Fruit fly (Drosophila melanogaster) whole organism, larva: ENCODE measurements around the gene CG15482.
"Not testable (repeated sequence)": the region's sequence is repeated elsewhere in the genome, so short reads cannot be mapped to it uniquely, and the experiment has no call there.

Experiments
- noc ChIP-seq: fragments of 200-800 bp; sonication (Bioruptor generic); optimal IDR thresholded peaks from 3 replicates; lab custom pipeline; 2019; ENCODE audit warnings: missing biosample characterization, mild to moderate bottlenecking, missing genetic modification characterization, moderate library complexity

Gene CG15482

dm6 chr2L:13211764-13212265, at the start of gene CG15482:
TSS of gene CG15482 (minus strand) at chr2L:13211814.
- TF ChIP-seq noc (tag; lab: Kevin White, UChicago) = not testable (repeated sequence)

DNA sequence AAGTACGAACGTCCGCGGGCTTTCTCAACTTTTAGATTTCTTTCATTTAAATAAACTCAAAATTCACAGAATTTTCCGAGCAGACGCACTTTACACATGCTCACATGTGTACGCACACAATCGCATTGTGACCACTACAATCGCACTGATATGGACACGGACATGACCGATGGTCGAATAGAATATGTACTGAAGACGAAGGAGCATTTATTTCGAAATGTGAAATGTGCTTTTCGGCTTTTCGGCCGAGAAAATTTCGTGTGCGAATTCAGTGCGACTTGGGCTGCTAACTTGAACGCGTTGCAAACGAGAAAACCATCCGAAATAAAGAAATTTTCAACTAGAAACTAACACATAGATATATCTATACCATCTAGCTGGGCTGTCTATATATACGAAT, 49.1 kb upstream of the CG15482 start, which contains the start of gene CG44085:
Gene CG44085, plus strand, starts transcription at position 269 of the 400 bp plus-strand sequence.
- TF ChIP-seq noc (tag; lab: Kevin White, UChicago) = no peak

dm6 chr2L:13259643-13260042, 48.0 kb upstream of the CG15482 start, which contains the start of gene CG31730:
TSS of gene CG31730 (minus strand) at chr2L:13259743.
- TF ChIP-seq noc (tag; lab: Kevin White, UChicago) = no peak

DNA sequence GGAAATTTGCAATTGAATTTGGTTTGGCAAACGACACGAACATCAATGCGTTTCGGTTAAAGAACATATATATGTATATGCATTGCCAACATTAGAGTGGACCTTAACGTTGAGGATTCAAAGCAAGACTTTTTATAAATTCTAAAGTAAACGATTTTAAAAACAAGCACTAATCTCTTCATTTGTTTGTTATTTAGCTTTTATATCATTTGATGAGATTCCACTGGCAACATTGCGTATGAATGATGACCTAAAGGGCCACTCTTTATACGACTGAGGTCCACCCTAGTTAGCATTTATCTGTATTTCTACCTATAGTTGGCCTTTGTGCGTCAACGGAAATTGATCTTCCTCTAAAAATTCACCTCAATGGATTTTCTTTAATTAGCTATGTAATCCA, 47.1 kb upstream of the CG15482 start:
- no peak for TF ChIP-seq noc (tag; lab: Kevin White, UChicago)

- TF ChIP-seq noc (tag; lab: Kevin White, UChicago) = no peak
Measured at dm6 chr2L:13257177-13257576, 45.6 kb upstream of the CG15482 start, which contains the start of gene Naa20B. TSS of gene Naa20B (plus strand) at chr2L:13257477.

dm6 chr2L:13251167-13251566, 39.6 kb upstream of the CG15482 start:
- no peak for TF ChIP-seq noc (tag; lab: Kevin White, UChicago)

DNA sequence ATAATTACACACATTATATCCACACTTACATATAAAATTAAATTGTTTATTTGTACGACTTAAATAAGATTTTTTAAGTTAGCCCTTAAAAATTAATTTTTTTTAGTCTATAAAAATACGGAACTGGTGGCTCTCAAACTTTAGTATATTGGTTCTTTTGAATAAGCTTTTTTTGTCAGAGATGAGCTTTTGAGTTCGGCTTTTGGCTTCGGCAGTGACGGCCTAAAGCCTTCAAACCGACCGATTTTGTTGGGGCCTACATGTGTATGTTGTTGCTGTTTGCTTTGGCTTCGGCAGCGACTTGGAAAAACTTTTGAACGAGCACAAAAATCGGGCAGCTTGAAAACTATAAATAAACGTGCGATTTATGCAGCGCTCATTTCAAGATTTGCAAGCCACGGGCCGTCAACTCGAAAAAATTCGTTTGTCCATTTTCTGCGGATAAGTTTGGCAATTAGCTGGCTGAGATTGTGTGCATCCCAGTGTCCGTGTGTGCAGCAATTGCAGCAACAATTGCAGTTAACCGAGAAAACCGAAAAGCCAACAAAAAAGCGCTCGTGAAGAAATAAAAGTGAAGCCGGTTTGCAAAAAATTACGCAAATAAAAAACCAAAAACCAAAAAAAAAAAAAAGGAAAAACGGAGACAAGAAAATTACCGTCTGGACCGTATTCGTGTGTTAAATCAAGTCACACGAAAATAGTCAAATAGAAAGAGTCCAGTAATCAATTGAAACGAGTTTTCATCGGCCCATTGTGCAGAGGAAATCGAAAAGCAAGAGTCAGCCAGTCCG, 34.4 kb upstream of the CG15482 start, which contains the start of gene CG16820:
Gene CG16820, plus strand, starts transcription at position 378 of the 791 bp plus-strand sequence.
- TF ChIP-seq noc (tag; lab: Kevin White, UChicago) = no peak

dm6 chr2L:13244759-13245308, 33.2 kb upstream of the CG15482 start:
- no peak for TF ChIP-seq noc (tag; lab: Kevin White, UChicago)

dm6 chr2L:13239689-13240088, 28.1 kb upstream of the CG15482 start, which contains the start of gene Jhbp13:
TSS of gene Jhbp13 (plus strand) at chr2L:13239989.
- TF ChIP-seq noc (tag; lab: Kevin White, UChicago) = no peak

DNA sequence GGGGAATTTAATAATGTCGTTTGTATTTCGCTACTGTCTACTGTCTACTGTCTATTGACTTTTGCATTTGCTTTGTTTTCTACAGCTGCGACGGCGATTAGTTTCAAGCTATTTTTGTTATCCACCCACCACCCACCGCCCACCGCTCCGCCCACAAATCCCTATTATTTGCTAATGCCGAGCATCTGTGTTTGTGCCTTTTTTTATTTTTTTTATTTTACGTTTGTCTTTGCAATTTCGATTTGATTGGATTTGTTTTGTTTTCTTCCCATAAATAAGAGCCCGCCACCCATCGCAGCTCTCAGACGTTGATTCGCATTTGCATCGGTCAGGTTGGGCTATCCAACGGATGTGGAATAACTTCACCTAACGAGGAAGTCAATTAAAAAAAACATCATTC, 24.6 kb upstream of the CG15482 start, which contains the start of gene Jhbp14:
Gene Jhbp14, plus strand, starts transcription at position 301 of the 400 bp plus-strand sequence.
- TF ChIP-seq noc (tag; lab: Kevin White, UChicago) = no peak

DNA sequence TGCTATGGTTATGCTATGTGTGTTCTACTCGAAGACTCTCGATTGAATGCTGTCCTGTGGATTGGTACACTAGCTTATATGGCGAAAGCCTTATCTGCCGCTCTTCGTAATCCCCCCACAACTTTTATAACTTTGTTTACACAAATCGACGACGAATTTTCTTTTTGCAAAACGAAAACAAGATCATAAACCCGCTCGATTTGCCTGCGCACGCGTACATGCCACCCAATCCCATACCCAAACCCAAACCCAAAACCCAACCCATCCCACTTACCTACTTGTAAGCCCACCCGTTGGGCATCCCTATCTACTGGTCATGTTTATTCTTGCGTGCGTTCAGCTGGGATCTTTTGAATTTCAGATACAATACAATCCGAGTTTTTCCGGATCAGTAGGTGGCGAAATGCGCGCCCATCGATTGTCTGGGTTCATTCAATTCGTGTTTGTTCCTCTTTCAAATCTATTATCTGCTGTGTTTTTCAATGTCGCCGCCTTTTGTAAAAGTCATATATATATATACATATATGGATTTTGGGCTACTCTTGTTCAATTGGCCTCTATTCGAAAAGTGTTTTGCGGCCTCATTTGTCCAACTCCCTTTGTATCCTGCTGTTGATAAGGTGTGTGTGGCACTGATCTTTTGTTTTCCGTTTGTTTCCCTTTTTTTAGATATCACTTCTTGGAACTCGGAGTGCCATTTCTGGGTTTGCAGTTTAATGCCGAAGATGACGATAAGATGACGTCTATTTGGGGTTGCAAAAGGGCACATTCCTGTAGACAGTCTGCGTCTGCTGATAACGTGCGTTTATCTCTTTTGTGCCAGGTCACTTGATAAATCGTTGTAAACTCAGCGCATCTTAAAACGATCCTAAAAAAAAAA, 23.2 kb upstream of the CG15482 start, which contains the start of gene Mabi:
Gene Mabi, minus strand, starts transcription at position 51 of the 880 bp plus-strand sequence.
- no peak for TF ChIP-seq noc (tag; lab: Kevin White, UChicago)

DNA sequence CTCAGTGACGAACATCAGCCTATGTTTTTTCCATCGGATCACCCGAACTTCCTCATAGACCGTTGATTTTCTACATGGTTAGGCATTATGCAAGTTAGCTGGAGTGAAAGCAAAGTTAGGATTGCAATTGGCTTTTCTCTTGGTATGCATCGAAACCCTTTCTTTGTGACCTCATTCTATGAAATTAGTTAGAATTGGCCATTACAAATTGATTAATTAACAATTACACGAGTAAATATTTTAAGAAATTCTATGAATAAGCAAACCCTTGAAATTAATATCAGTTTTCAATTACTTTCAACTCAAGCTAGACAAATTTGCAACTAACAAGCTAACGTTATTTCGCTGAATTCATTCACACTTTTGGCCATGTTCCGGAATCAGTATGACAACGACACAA, 20.1 kb upstream of the CG15482 start, which contains the start of gene Prosalpha6T:
Gene Prosalpha6T, plus strand, starts transcription at position 301 of the 400 bp plus-strand sequence.
- TF ChIP-seq noc (tag; lab: Kevin White, UChicago) = no peak

dm6 chr2L:13229388-13229882, 17.8 kb upstream of the CG15482 start, which contains the start of gene CG16815:
TSS of gene CG16815 (plus strand) at chr2L:13229832.
- no peak for TF ChIP-seq noc (tag; lab: Kevin White, UChicago)

- TF ChIP-seq noc (tag; lab: Kevin White, UChicago) = no peak
Measured at dm6 chr2L:13227242-13227641, 15.6 kb upstream of the CG15482 start, which contains the start of gene CG16813. TSS of gene CG16813 (plus strand) at chr2L:13227529.
